Worm (Caenorhabditis elegans) whole organism, mixed stage, embryonic: ENCODE results near the gene coq-6.

Experiments used
- M03D4.4 ChIP-seq: sonication (generic microtip); optimal IDR thresholded peaks from 2 replicates; lab custom pipeline; 2017; ENCODE audit warnings: mild to moderate bottlenecking, missing genetic modification characterization, missing compliant biosample characterization
- bed-3 ChIP-seq: fragments of 200-800 bp; sonication (Bioruptor generic); optimal IDR thresholded peaks from 3 replicates; lab custom pipeline; 2018; ENCODE audit warnings: mild to moderate bottlenecking, missing genetic modification characterization, moderate library complexity, missing compliant biosample characterization
- blmp-1 ChIP-seq: fragments of 150-350 bp; optimal IDR thresholded peaks from 2 replicates; lab custom pipeline; 2014; ENCODE audit warnings: missing biosample characterization, missing genetic modification characterization
- ceh-39 ChIP-seq: fragments of 150-350 bp; optimal IDR thresholded peaks from 2 replicates; lab custom pipeline; 2014; ENCODE audit warnings: missing biosample characterization, missing genetic modification characterization
- ceh-43 ChIP-seq: fragments of 200-800 bp; sonication (Bioruptor generic); optimal IDR thresholded peaks from 2 replicates; lab custom pipeline; 2018; ENCODE audit warnings: mild to moderate bottlenecking, missing genetic modification characterization, moderate library complexity, missing compliant biosample characterization
- ceh-83 ChIP-seq: fragments of 200-800 bp; sonication (Bioruptor generic); optimal IDR thresholded peaks from 2 replicates; lab custom pipeline; 2018; ENCODE audit warnings: mild to moderate bottlenecking, missing genetic modification characterization, missing compliant biosample characterization
- ces-1 ChIP-seq: fragments of 150-350 bp; optimal IDR thresholded peaks from 2 replicates; lab custom pipeline; 2014; ENCODE audit warnings: missing biosample characterization, missing genetic modification reagents, missing genetic modification characterization
- cnd-1 ChIP-seq: fragments of 200-800 bp; sonication (Bioruptor generic); optimal IDR thresholded peaks from 2 replicates; lab custom pipeline; 2018; ENCODE audit warnings: mild to moderate bottlenecking, missing genetic modification characterization, missing compliant biosample characterization
- drap-1 ChIP-seq: fragments of 200-800 bp; sonication (Bioruptor generic); optimal IDR thresholded peaks from 3 replicates; lab custom pipeline; 2018; ENCODE audit warnings: mild to moderate bottlenecking, missing genetic modification characterization, missing compliant biosample characterization
- elt-1 ChIP-seq: sonication (generic microtip); optimal IDR thresholded peaks from 2 replicates; lab custom pipeline; 2017; ENCODE audit warnings: missing genetic modification characterization, mild to moderate bottlenecking, missing compliant biosample characterization, antibody characterized with exemption, moderate library complexity, borderline replicate concordance; ENCODE audit not compliant: insufficient read depth
- elt-3 ChIP-seq: fragments of 150-350 bp; optimal IDR thresholded peaks from 2 replicates; lab custom pipeline; 2014; ENCODE audit warnings: missing biosample characterization, missing genetic modification characterization
- flh-1 ChIP-seq: fragments of 200-800 bp; sonication (Bioruptor generic); optimal IDR thresholded peaks from 2 replicates; lab custom pipeline; 2018; ENCODE audit warnings: mild to moderate bottlenecking, missing genetic modification characterization, moderate library complexity, missing compliant biosample characterization
- ham-2 ChIP-seq: fragments of 200-800 bp; sonication (Bioruptor generic); optimal IDR thresholded peaks from 2 replicates; lab custom pipeline; 2018; ENCODE audit warnings: mild to moderate bottlenecking, missing genetic modification characterization, missing compliant biosample characterization
- hlh-1 ChIP-seq: fragments of 150-350 bp; optimal IDR thresholded peaks from 2 replicates; lab custom pipeline; 2014; ENCODE audit warnings: missing biosample characterization, missing genetic modification reagents, missing genetic modification characterization
- lin-13 ChIP-seq: fragments of 150-350 bp; optimal IDR thresholded peaks from 2 replicates; lab custom pipeline; 2014; ENCODE audit warnings: missing biosample characterization, missing genetic modification characterization
- lin-32 ChIP-seq: fragments of 200-800 bp; sonication (Bioruptor generic); optimal IDR thresholded peaks from 2 replicates; lab custom pipeline; 2018; ENCODE audit warnings: mild to moderate bottlenecking, missing genetic modification characterization, missing compliant biosample characterization
- lsy-2 ChIP-seq: fragments of 150-350 bp; optimal IDR thresholded peaks from 2 replicates; lab custom pipeline; 2014; ENCODE audit warnings: missing biosample characterization, missing genetic modification characterization
- mab-5 ChIP-seq: fragments of 150-350 bp; optimal IDR thresholded peaks from 2 replicates; lab custom pipeline; 2014; ENCODE audit warnings: missing biosample characterization, missing genetic modification characterization
- mep-1 ChIP-seq: fragments of 150-350 bp; optimal IDR thresholded peaks from 2 replicates; lab custom pipeline; 2017; ENCODE audit warnings: missing biosample characterization, missing genetic modification reagents, missing genetic modification characterization, inconsistent platforms
- mls-2 ChIP-seq: sonication (generic microtip); optimal IDR thresholded peaks from 2 replicates; lab custom pipeline; 2016; ENCODE audit warnings: mild to moderate bottlenecking, missing genetic modification characterization, moderate library complexity, missing compliant biosample characterization
- nhr-12 ChIP-seq: fragments of 150-350 bp; optimal IDR thresholded peaks from 2 replicates; lab custom pipeline; 2014; ENCODE audit warnings: missing biosample characterization, missing genetic modification characterization
- nhr-2 ChIP-seq: fragments of 150-350 bp; optimal IDR thresholded peaks from 2 replicates; lab custom pipeline; 2014; ENCODE audit warnings: missing biosample characterization, missing genetic modification characterization
- nhr-237 ChIP-seq: fragments of 150-350 bp; optimal IDR thresholded peaks from 2 replicates; lab custom pipeline; 2014; ENCODE audit warnings: missing biosample characterization, missing genetic modification characterization
- nhr-28 ChIP-seq: fragments of 150-350 bp; optimal IDR thresholded peaks from 2 replicates; lab custom pipeline; 2014; ENCODE audit warnings: missing biosample characterization, missing genetic modification characterization
- nhr-76 ChIP-seq: sonication (generic microtip); optimal IDR thresholded peaks from 2 replicates; lab custom pipeline; 2017; ENCODE audit warnings: missing biosample characterization, missing genetic modification characterization
- pha-4 ChIP-seq: fragments of 150-350 bp; optimal IDR thresholded peaks from 2 replicates; lab custom pipeline; 2018; ENCODE audit warnings: missing biosample characterization, missing genetic modification reagents, missing genetic modification characterization
- sem-2 ChIP-seq: fragments of 200-800 bp; sonication (Bioruptor generic); optimal IDR thresholded peaks from 2 replicates; lab custom pipeline; 2018; ENCODE audit warnings: mild to moderate bottlenecking, missing genetic modification characterization, missing compliant biosample characterization
- snpc-4 ChIP-seq: fragments of 150-350 bp; optimal IDR thresholded peaks from 2 replicates; lab custom pipeline; 2014; ENCODE audit warnings: missing biosample characterization, missing genetic modification characterization
- sptf-1 ChIP-seq: sonication (generic microtip); optimal IDR thresholded peaks from 2 replicates; lab custom pipeline; 2017; ENCODE audit warnings: mild to moderate bottlenecking, missing genetic modification characterization, moderate library complexity, missing compliant biosample characterization
- tbx-8 ChIP-seq: fragments of 200-800 bp; sonication (Bioruptor generic); optimal IDR thresholded peaks from 2 replicates; lab custom pipeline; 2018; ENCODE audit warnings: mild to moderate bottlenecking, missing genetic modification characterization, moderate library complexity, missing compliant biosample characterization
- unc-120 ChIP-seq: sonication (generic microtip); optimal IDR thresholded peaks from 2 replicates; lab custom pipeline; 2017; ENCODE audit warnings: missing genetic modification characterization, missing compliant biosample characterization; ENCODE audit not compliant: poor library complexity, severe bottlenecking
- unc-39 ChIP-seq: fragments of 150-350 bp; optimal IDR thresholded peaks from 2 replicates; lab custom pipeline; 2014; ENCODE audit warnings: missing biosample characterization, missing genetic modification characterization
- unc-62 ChIP-seq: fragments of 150-350 bp; optimal IDR thresholded peaks from 2 replicates; lab custom pipeline; 2014; ENCODE audit warnings: missing biosample characterization, missing genetic modification reagents, missing genetic modification characterization
- zip-8 ChIP-seq: fragments of 150-350 bp; optimal IDR thresholded peaks from 2 replicates; lab custom pipeline; 2014; ENCODE audit warnings: missing biosample characterization, missing genetic modification characterization
- ztf-11 ChIP-seq: fragments of 150-350 bp; optimal IDR thresholded peaks from 2 replicates; lab custom pipeline; 2014; ENCODE audit warnings: missing biosample characterization, missing genetic modification characterization

The coq-6 gene

DNA sequence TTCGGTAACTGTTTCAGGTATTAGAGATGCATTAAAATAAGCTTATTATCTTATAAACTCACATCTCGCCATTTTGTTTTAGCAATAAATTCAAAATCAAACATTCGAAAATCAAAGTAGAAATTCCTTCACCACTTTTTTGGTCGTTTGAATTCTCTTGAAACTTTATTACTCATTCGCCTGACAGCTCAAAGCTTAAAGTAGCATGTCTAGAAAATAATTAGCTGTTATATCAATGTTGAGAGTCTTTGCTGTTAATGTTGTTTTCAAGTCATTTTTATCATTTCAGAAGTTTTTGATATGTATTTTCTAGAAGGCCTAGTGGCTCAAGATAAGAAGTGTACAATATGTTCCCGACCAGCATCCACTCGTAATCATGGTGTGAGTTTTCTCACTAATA is 33.5 kb upstream of the coq-6 start, which contains the start of gene nhr-39:
nhr-39 (plus strand) TSS at position 301 of the 400 bp plus-strand sequence.
- TF ChIP-seq mls-2 (tag; lab: Kevin White, UChicago), result no peak
- TF ChIP-seq elt-3 (tag; lab: Kevin White, UChicago), result no peak
- TF ChIP-seq tbx-8 (GFP tag; lab: Kevin White, UChicago), result no peak
- TF ChIP-seq nhr-12, result no peak
- TF ChIP-seq lsy-2 (tag; lab: Kevin White, UChicago), result no peak
- TF ChIP-seq ceh-83 (GFP tag; lab: Kevin White, UChicago), result no peak
- TF ChIP-seq bed-3 (GFP tag; lab: Kevin White, UChicago), result no peak

DNA sequence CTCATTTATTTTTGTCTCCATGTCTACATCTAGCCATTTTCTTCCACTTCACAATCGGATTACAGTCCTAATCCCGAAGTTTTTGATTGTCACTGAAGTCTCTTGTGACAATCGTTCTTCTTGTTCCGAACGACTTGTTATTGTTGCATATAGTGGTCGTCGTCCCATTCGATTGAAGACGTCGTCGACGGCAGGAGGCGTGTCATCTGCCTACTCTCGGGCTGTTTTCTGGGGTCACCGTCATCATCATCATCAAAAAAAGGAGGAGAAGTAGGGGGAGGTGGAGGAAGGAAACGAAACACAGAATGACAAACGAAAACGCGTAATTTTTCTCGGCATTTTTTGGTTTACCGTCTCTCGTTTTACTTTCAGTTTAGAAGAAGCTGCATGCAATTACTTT is 31.4 kb upstream of the coq-6 start, which contains the start of gene F44A2.3:
F44A2.3 (plus strand) TSS at position 301 of the 400 bp plus-strand sequence.
- TF ChIP-seq snpc-4 (tag; lab: Kevin White, UChicago), result no peak
- TF ChIP-seq nhr-2, result no peak
- TF ChIP-seq pha-4, result no peak
- TF ChIP-seq tbx-8 (GFP tag; lab: Kevin White, UChicago), result no peak
- TF ChIP-seq nhr-28 (tag; lab: Kevin White, UChicago), result no peak
- no peak for TF ChIP-seq cnd-1 (tag; lab: Kevin White, UChicago)
- no peak for TF ChIP-seq mab-5 (tag; lab: Kevin White, UChicago)
- no peak for TF ChIP-seq lin-13 (tag; lab: Kevin White, UChicago)
- no peak for TF ChIP-seq elt-1
- TF ChIP-seq ceh-83 (GFP tag; lab: Kevin White, UChicago), result no peak
- TF ChIP-seq ztf-11, result no peak
- TF ChIP-seq M03D4.4 (tag; lab: Kevin White, UChicago), result no peak
- no peak for TF ChIP-seq nhr-237 (tag; lab: Kevin White, UChicago)
- TF ChIP-seq mls-2 (tag; lab: Kevin White, UChicago), result no peak
- no peak for TF ChIP-seq ceh-39 (tag; lab: Kevin White, UChicago)
- TF ChIP-seq blmp-1 (tag; lab: Kevin White, UChicago), result no peak
- no peak for TF ChIP-seq elt-3 (tag; lab: Kevin White, UChicago)
- TF ChIP-seq, all 35 proteins: peak for 0

DNA sequence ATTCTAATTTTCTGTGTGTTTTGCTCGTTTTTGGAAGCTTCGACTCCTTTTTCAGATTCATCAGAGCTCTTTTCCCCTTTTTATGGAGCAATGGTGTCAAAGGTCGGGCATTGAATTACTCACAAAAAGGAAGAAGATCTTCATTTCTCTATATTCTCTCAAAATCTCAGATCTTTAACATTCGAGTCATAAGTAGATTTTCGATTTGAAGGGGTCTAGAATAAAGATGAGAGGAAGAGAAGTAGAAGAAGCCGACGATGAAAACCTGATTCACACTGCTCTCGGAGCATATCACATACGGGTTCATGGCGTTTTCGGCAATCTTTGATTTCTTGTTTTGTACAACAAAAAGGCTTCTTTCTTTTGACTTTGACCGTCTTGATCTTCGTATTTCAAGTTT is 24.2 kb upstream of the coq-6 start:
- TF ChIP-seq ces-1 (peak; percentile 2), nhr-237 (tag; lab: Kevin White, UChicago) (no peak)

DNA sequence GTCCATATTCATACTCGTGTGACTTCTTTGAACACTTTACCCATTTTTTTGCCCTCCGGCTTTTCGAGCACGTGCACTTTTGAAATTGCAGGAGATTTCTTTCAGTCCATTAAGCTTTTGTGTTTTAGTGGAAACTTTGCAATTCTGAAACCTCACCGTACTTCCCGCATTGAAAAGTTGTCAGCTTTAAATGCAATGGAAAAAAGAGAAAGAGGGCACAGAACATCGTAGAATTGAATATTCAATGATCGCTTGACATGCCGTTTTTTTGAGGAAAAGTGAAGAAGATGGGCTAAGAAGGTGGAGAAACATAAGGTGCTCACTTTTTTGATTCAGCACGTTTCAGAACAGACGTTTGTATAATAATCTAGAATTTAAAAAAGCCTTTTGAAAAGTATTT is 22.2 kb upstream of the coq-6 start:
- TF ChIP-seq lin-32 (GFP tag; lab: Kevin White, UChicago), result no peak
- TF ChIP-seq ceh-43 (GFP tag; lab: Kevin White, UChicago), result no peak

DNA sequence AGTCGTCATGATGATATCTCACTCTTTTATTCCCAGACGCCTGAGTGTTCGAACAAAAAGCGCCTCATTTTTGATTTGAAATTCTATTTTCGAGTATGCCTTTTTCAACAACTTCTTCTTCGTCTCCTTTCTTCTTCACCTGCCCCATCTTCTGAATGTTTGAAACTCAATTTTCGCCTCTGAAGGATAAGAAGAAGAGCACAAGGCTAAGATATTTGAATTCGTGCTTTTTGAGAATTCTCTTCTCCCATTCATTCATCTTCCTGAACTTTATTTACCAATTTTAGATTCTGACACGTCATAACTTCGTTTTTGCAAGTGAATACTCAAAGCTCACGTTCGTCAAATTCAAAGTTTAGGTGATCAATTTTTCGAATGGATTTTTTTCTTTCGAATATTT is 19.6 kb upstream of the coq-6 start:
- TF ChIP-seq M03D4.4 (tag; lab: Kevin White, UChicago) (no peak), sptf-1 (no peak), ces-1 (peak; percentile 38), bed-3 (GFP tag; lab: Kevin White, UChicago) (no peak), cnd-1 (tag; lab: Kevin White, UChicago) (no peak), hlh-1 (tag; lab: Kevin White, UChicago) (no peak), drap-1 (no peak)

DNA sequence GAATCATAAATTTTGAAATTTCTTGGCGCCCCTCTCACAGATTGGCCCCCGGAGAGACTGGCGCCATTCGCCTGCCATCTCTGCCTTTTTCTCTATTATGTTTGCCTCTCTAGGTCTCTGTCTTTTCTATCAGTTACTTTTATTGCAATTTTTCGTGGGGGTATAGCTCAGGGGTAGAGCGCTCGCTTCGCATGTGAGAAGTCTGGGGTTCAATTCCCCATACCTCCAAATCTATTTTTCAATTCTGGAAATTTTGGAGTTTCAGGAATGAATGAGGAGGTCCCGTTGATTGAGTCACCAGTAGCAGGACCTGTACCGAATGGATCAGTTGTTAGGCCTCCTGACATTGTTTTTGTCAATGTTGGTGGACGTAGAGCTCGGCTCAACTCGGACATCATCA is 18.5 kb upstream of the coq-6 start, which contains the start of gene kvs-3:
kvs-3 (plus strand) TSS at position 266 of the 400 bp plus-strand sequence.
- TF ChIP-seq unc-39 (tag; lab: Kevin White, UChicago), result no peak
- TF ChIP-seq drap-1, result no peak
- no peak for TF ChIP-seq sem-2 (GFP tag; lab: Kevin White, UChicago)
- peak; percentile 58 for TF ChIP-seq unc-120
- TF ChIP-seq sptf-1, result peak; percentile 57
- TF ChIP-seq snpc-4 (tag; lab: Kevin White, UChicago), result no peak
- no peak for TF ChIP-seq ham-2 (GFP tag; lab: Kevin White, UChicago)
- no peak for TF ChIP-seq nhr-2
- TF ChIP-seq zip-8 (tag; lab: Kevin White, UChicago), result no peak
- no peak for TF ChIP-seq flh-1
- no peak for TF ChIP-seq ces-1
- no peak for TF ChIP-seq elt-1
- no peak for TF ChIP-seq nhr-28 (tag; lab: Kevin White, UChicago)
- no peak for TF ChIP-seq nhr-76
- peak; percentile 6 for TF ChIP-seq M03D4.4 (tag; lab: Kevin White, UChicago)
- TF ChIP-seq lsy-2 (tag; lab: Kevin White, UChicago), result no peak
- no peak for TF ChIP-seq nhr-12
- TF ChIP-seq elt-3 (tag; lab: Kevin White, UChicago), result no peak
- no peak for TF ChIP-seq mep-1
- TF ChIP-seq ceh-43 (GFP tag; lab: Kevin White, UChicago), result no peak
- TF ChIP-seq nhr-237 (tag; lab: Kevin White, UChicago), result no peak
- TF ChIP-seq bed-3 (GFP tag; lab: Kevin White, UChicago), result peak; percentile 5
- TF ChIP-seq pha-4, result no peak
- TF ChIP-seq unc-62 (GFP tag; lab: Kevin White, UChicago), result no peak
- no peak for TF ChIP-seq ceh-39 (tag; lab: Kevin White, UChicago)
- TF ChIP-seq ceh-83 (GFP tag; lab: Kevin White, UChicago), result peak; percentile 40
- TF ChIP-seq hlh-1 (tag; lab: Kevin White, UChicago), result no peak
- TF ChIP-seq lin-13 (tag; lab: Kevin White, UChicago), result no peak
- TF ChIP-seq, all 35 proteins: peak for 5
